Worm (Caenorhabditis elegans) whole organism, L4/young adult: ENCODE data around the gene sto-4.

ENCODE experiments used
- W03F9.2 ChIP-seq: fragments of 150-350 bp; optimal IDR thresholded peaks from 2 replicates; lab custom pipeline; 2014; ENCODE audit warnings: missing biosample characterization, missing genetic modification characterization
- dao-5 ChIP-seq: sonication (generic microtip); optimal IDR thresholded peaks from 2 replicates; lab custom pipeline; 2016; ENCODE audit warnings: missing genotype, missing genetic modification characterization, moderate library complexity, missing compliant biosample characterization
- him-1 ChIP-seq: sonication (generic microtip); optimal IDR thresholded peaks from 2 replicates; lab custom pipeline; 2016; ENCODE audit warnings: missing genotype, missing genetic modification reagents, missing genetic modification characterization, missing compliant biosample characterization

ce11 chrX:11658331-11658730 lies 14.4 kb downstream of the sto-4 start, which contains the start of gene T04F8.3:
- TF ChIP-seq him-1 (no peak), W03F9.2 (tag; lab: Kevin White, UChicago) (no peak), dao-5 (tag; lab: Kevin White, UChicago) (no peak)
